Fruit fly (Drosophila melanogaster) whole organism, embryonic: ENCODE data around the gene Atg12.

Experiments
- Bdp1 ChIP-seq: fragments of 200-800 bp; sonication (Bioruptor generic); optimal IDR thresholded peaks from 3 replicates; lab custom pipeline; 2016; ENCODE audit warnings: missing biosample characterization, missing genetic modification characterization
- CG10209 ChIP-seq: fragments of 200-800 bp; sonication (Bioruptor generic); optimal IDR thresholded peaks from 3 replicates; lab custom pipeline; 2017; ENCODE audit warnings: missing biosample characterization, mild to moderate bottlenecking, missing genetic modification characterization, missing genetic modification reagents
- CG10959 ChIP-seq: fragments of 200-800 bp; sonication (Bioruptor generic); IDR thresholded peaks from 2 replicates; pipeline ENCODE4 v1.3.6; 2022; ENCODE audit warnings: missing biosample characterization, missing genetic modification characterization
- CG12236 ChIP-seq: fragments of 200-800 bp; sonication (Bioruptor generic); optimal IDR thresholded peaks from 2 replicates; lab custom pipeline; 2016; ENCODE audit warnings: missing biosample characterization, missing genetic modification characterization
- CG15269 ChIP-seq: fragments of 200-800 bp; sonication (Bioruptor generic); optimal IDR thresholded peaks from 2 replicates; lab custom pipeline; 2018; ENCODE audit warnings: missing biosample characterization, mild to moderate bottlenecking, missing genetic modification characterization, moderate library complexity
- CG17359 ChIP-seq: fragments of 200-800 bp; sonication (Bioruptor generic); optimal IDR thresholded peaks from 3 replicates; lab custom pipeline; 2018; ENCODE audit warnings: missing biosample characterization, mild to moderate bottlenecking, missing genetic modification characterization, moderate library complexity
- CG17568 ChIP-seq: fragments of 200-800 bp; sonication (Bioruptor generic); optimal IDR thresholded peaks from 2 replicates; lab custom pipeline; 2018; ENCODE audit warnings: missing biosample characterization, mild to moderate bottlenecking, missing genetic modification characterization, moderate library complexity
- CG17612 ChIP-seq: fragments of 200-800 bp; sonication (Bioruptor generic); IDR thresholded peaks from 2 replicates; pipeline ENCODE4 v1.3.6; 2022; ENCODE audit warnings: missing biosample characterization, missing genetic modification characterization
- CG1832 ChIP-seq: fragments of 200-800 bp; sonication (Bioruptor generic); optimal IDR thresholded peaks from 2 replicates; lab custom pipeline; 2017; ENCODE audit warnings: missing biosample characterization, mild to moderate bottlenecking, missing genetic modification characterization, inconsistent platforms
- CG18599 ChIP-seq: fragments of 200-800 bp; sonication (Bioruptor generic); optimal IDR thresholded peaks from 3 replicates; lab custom pipeline; 2017; ENCODE audit warnings: missing biosample characterization, missing genetic modification characterization, mild to moderate bottlenecking, moderate library complexity, missing genetic modification reagents
- CG3065 ChIP-seq: fragments of 200-800 bp; sonication (Bioruptor generic); optimal IDR thresholded peaks from 2 replicates; lab custom pipeline; 2016; ENCODE audit warnings: missing biosample characterization, missing genetic modification characterization
- CG33213 ChIP-seq: fragments of 200-800 bp; sonication (Bioruptor generic); optimal IDR thresholded peaks from 3 replicates; lab custom pipeline; 2016; ENCODE audit warnings: missing biosample characterization, missing genetic modification characterization
- CG4328 ChIP-seq: fragments of 200-800 bp; sonication (Bioruptor generic); optimal IDR thresholded peaks from 3 replicates; lab custom pipeline; 2017; ENCODE audit warnings: missing biosample characterization, missing genetic modification reagents, missing genetic modification characterization
- CG4707 ChIP-seq: fragments of 200-800 bp; sonication (Bioruptor generic); optimal IDR thresholded peaks from 2 replicates; lab custom pipeline; 2018; ENCODE audit warnings: missing biosample characterization, mild to moderate bottlenecking, missing genetic modification characterization, moderate library complexity
- CG5180 ChIP-seq: fragments of 200-800 bp; sonication (Bioruptor generic); optimal IDR thresholded peaks from 3 replicates; lab custom pipeline; 2017; ENCODE audit warnings: missing biosample characterization, missing genetic modification characterization, mild to moderate bottlenecking, moderate library complexity, missing genetic modification reagents
- CG6272 ChIP-seq: fragments of 200-800 bp; sonication (Bioruptor generic); IDR thresholded peaks from 2 replicates; pipeline ENCODE4 v1.3.6; 2022; ENCODE audit warnings: missing biosample characterization, missing genetic modification characterization
- CG7963 ChIP-seq: fragments of 200-800 bp; sonication (Bioruptor generic); IDR thresholded peaks from 3 replicates; pipeline ENCODE4 v1.3.6; 2022; ENCODE audit warnings: missing biosample characterization, missing genetic modification characterization; ENCODE audit not compliant: partially characterized antibody
- CG8281 ChIP-seq: fragments of 200-800 bp; sonication (Bioruptor generic); optimal IDR thresholded peaks from 2 replicates; lab custom pipeline; 2018; ENCODE audit warnings: missing biosample characterization, mild to moderate bottlenecking, missing genetic modification characterization, moderate library complexity
- CG9437 ChIP-seq: fragments of 200-800 bp; sonication (Bioruptor generic); optimal IDR thresholded peaks from 2 replicates; lab custom pipeline; 2018; ENCODE audit warnings: missing biosample characterization, mild to moderate bottlenecking, missing genetic modification characterization
- CG9797 ChIP-seq: fragments of 200-800 bp; sonication (Bioruptor generic); optimal IDR thresholded peaks from 3 replicates; lab custom pipeline; 2018; ENCODE audit warnings: missing biosample characterization, mild to moderate bottlenecking, missing genetic modification characterization
- Camta ChIP-seq: fragments of 200-800 bp; sonication (Bioruptor generic); optimal IDR thresholded peaks from 2 replicates; lab custom pipeline; 2016; ENCODE audit warnings: missing biosample characterization, missing genetic modification characterization
- Dip3 ChIP-seq: fragments of 200-800 bp; sonication (Bioruptor generic); optimal IDR thresholded peaks from 3 replicates; lab custom pipeline; 2016; ENCODE audit warnings: missing biosample characterization, missing genetic modification characterization
- Ets97D ChIP-seq: fragments of 200-800 bp; sonication (Bioruptor generic); optimal IDR thresholded peaks from 3 replicates; lab custom pipeline; 2016; ENCODE audit warnings: missing biosample characterization, missing genetic modification characterization
- Fer3 ChIP-seq: fragments of 200-800 bp; sonication (Bioruptor generic); optimal IDR thresholded peaks from 2 replicates; lab custom pipeline; 2018; ENCODE audit warnings: missing biosample characterization, mild to moderate bottlenecking, missing genetic modification characterization, moderate library complexity
- HLH54F ChIP-seq: fragments of 200-800 bp; sonication (Bioruptor generic); optimal IDR thresholded peaks from 3 replicates; lab custom pipeline; 2016; ENCODE audit warnings: missing biosample characterization, missing genetic modification characterization
- Hr78 ChIP-seq, 2 experiments: fragments of 200-800 bp in 1 of 2; fragments of >200 bp in 1 of 2; sonication (Bioruptor generic) in 1 of 2; optimal IDR thresholded peaks; 2 replicates each; lab custom pipeline; 2017 to 2019; ENCODE audit warnings: missing biosample characterization in 2 of 2, missing genetic modification characterization in 2 of 2, mild to moderate bottlenecking in 1 of 2, moderate library complexity in 1 of 2
- Jarid2 ChIP-seq: fragments of 200-800 bp; sonication (Bioruptor generic); optimal IDR thresholded peaks from 3 replicates; lab custom pipeline; 2017; ENCODE audit warnings: mild to moderate bottlenecking, missing biosample characterization, missing genetic modification reagents, missing genetic modification characterization
- Kr ChIP-seq: fragments of 200-800 bp; sonication (Bioruptor generic); optimal IDR thresholded peaks from 2 replicates; lab custom pipeline; 2017; ENCODE audit warnings: missing biosample characterization, mild to moderate bottlenecking, missing genetic modification characterization
- Lpt ChIP-seq: fragments of >200 bp; optimal IDR thresholded peaks from 2 replicates; lab custom pipeline; 2018; ENCODE audit warnings: missing biosample characterization, missing genetic modification characterization
- Mrtf ChIP-seq: fragments of 200-800 bp; sonication (Bioruptor generic); IDR thresholded peaks from 3 replicates; pipeline ENCODE4 v1.3.6; 2022; ENCODE audit warnings: missing biosample characterization, missing genetic modification characterization
- Six4 ChIP-seq: fragments of 200-800 bp; sonication (Bioruptor generic); optimal IDR thresholded peaks from 2 replicates; lab custom pipeline; 2016; ENCODE audit warnings: missing biosample characterization, missing genetic modification characterization
- Taf1 ChIP-seq: fragments of 200-800 bp; sonication (Bioruptor generic); IDR thresholded peaks from 2 replicates; pipeline ENCODE4 v1.3.6; 2022; ENCODE audit warnings: missing biosample characterization, missing genetic modification characterization
- Vsx1 ChIP-seq: fragments of 200-800 bp; sonication (Bioruptor generic); optimal IDR thresholded peaks from 2 replicates; lab custom pipeline; 2017; ENCODE audit warnings: missing biosample characterization, mild to moderate bottlenecking, missing genetic modification characterization, missing genetic modification reagents
- Xrp1 ChIP-seq: fragments of 200-800 bp; sonication (Bioruptor generic); IDR thresholded peaks from 2 replicates; pipeline ENCODE4 v1.3.6; 2022; ENCODE audit warnings: missing biosample characterization, missing genetic modification characterization
- amos ChIP-seq: fragments of 200-800 bp; sonication (Bioruptor generic); IDR thresholded peaks from 2 replicates; pipeline ENCODE4 v1.3.6; 2022; ENCODE audit warnings: missing biosample characterization, missing genetic modification characterization; ENCODE audit not compliant: partially characterized antibody
- crol ChIP-seq: fragments of 200-800 bp; sonication (Bioruptor generic); IDR thresholded peaks from 2 replicates; pipeline ENCODE4 v1.3.6; 2022; ENCODE audit warnings: missing biosample characterization, missing genetic modification characterization
- her ChIP-seq: fragments of 200-800 bp; sonication (Bioruptor generic); optimal IDR thresholded peaks from 2 replicates; lab custom pipeline; 2016; ENCODE audit warnings: missing biosample characterization, missing genetic modification characterization
- jumu ChIP-seq: fragments of 200-800 bp; sonication (Bioruptor generic); optimal IDR thresholded peaks from 3 replicates; lab custom pipeline; 2016; ENCODE audit warnings: missing biosample characterization, missing genetic modification characterization
- lmd ChIP-seq: fragments of 200-800 bp; sonication (Bioruptor generic); IDR thresholded peaks from 2 replicates; pipeline ENCODE4 v1.3.6; 2022; ENCODE audit warnings: missing biosample characterization, missing genetic modification characterization
- luna ChIP-seq: fragments of 200-800 bp; sonication (Bioruptor generic); optimal IDR thresholded peaks from 2 replicates; lab custom pipeline; 2016; ENCODE audit warnings: missing biosample characterization, missing genetic modification characterization
- nau ChIP-seq: fragments of 200-800 bp; sonication (Bioruptor generic); optimal IDR thresholded peaks from 3 replicates; lab custom pipeline; 2017; ENCODE audit warnings: missing biosample characterization, mild to moderate bottlenecking, missing genetic modification characterization, missing genetic modification reagents
- prd ChIP-seq, 3 experiments: fragments of >200 bp in 2 of 3; fragments of 200-800 bp in 1 of 3; sonication (Bioruptor generic) in 1 of 3; optimal IDR thresholded peaks in 2 of 3; IDR thresholded peaks in 1 of 3; 2 replicates in 2 of 3; 3 replicates in 1 of 3; pipeline versions ENCODE4 v1.3.6 to Lab custom; 2017 to 2022; ENCODE audit warnings: missing biosample characterization in 1 of 3, missing genetic modification characterization in 1 of 3
- pzg ChIP-seq: fragments of 200-800 bp; sonication (Bioruptor generic); optimal IDR thresholded peaks from 3 replicates; lab custom pipeline; 2018; ENCODE audit warnings: missing biosample characterization, mild to moderate bottlenecking, missing genetic modification characterization, moderate library complexity
- row ChIP-seq: fragments of 200-800 bp; sonication (Bioruptor generic); IDR thresholded peaks from 3 replicates; pipeline ENCODE4 v1.3.6; 2022; ENCODE audit warnings: missing biosample characterization, missing genetic modification characterization
- schlank ChIP-seq: fragments of 200-800 bp; sonication (Bioruptor generic); optimal IDR thresholded peaks from 2 replicates; lab custom pipeline; 2018; ENCODE audit warnings: missing biosample characterization, mild to moderate bottlenecking, missing genetic modification characterization
- unc-4 ChIP-seq: fragments of 200-800 bp; sonication (Bioruptor generic); IDR thresholded peaks from 2 replicates; pipeline ENCODE4 v1.3.6; 2022; ENCODE audit warnings: missing biosample characterization, missing genetic modification characterization; ENCODE audit not compliant: partially characterized antibody
- vnd ChIP-seq: fragments of 200-800 bp; sonication (Bioruptor generic); IDR thresholded peaks from 3 replicates; pipeline ENCODE4 v1.3.6; 2022; ENCODE audit warnings: missing biosample characterization, missing genetic modification characterization; ENCODE audit not compliant: partially characterized antibody

Gene Atg12

dm6 chr3L:12138113-12138899, 1.5 kb downstream of the Atg12 start, which contains the start of the genes ND-SGDH and RhoGAP68F (continued):
- TF ChIP-seq CG6272 (GFP tag; lab: Robert Waterston, UW) (peak; percentile 83; the same call in 1 of the 2 replicates), jumu (GFP tag; lab: Kevin White, UChicago) (peak; percentile 67), HLH54F (GFP tag; lab: Kevin White, UChicago) (peak; percentile 71), Six4 (GFP tag; lab: Kevin White, UChicago) (peak; percentile 40), CG4707 (GFP tag; lab: Kevin White, UChicago) (no peak), Lpt (GFP tag; lab: Kevin White, UChicago) (no peak), CG4328 (GFP tag; lab: Kevin White, UChicago) (peak; percentile 61), lmd (GFP tag; lab: Robert Waterston, UW) (peak; percentile 77), Dip3 (GFP tag; lab: Kevin White, UChicago) (peak; percentile 82), CG17612 (GFP tag; lab: Robert Waterston, UW) (no peak), Kr (GFP tag; lab: Kevin White, UChicago) (no peak), Taf1 (GFP tag; lab: Robert Waterston, UW) (peak; percentile 29; the same call in 1 of the 2 replicates), CG1832 (GFP tag; lab: Kevin White, UChicago) (no peak), CG15269 (tag; lab: Kevin White, UChicago) (peak; percentile 74), her (GFP tag; lab: Kevin White, UChicago) (no peak), amos (GFP tag; lab: Robert Waterston, UW) (peak; percentile 84), Fer3 (tag; lab: Kevin White, UChicago) (peak; percentile 67), row (peak; percentile 94), unc-4 (GFP tag; lab: Robert Waterston, UW) (peak; percentile 91), prd (optimal IDR thresholded peaks at IDR 0.05; lab: Kevin White, UChicago) (no peak), prd (GFP tag; IDR thresholded peaks at IDR 0.05; lab: Robert Waterston, UW) (peak; percentile 80; the same call in 2 of the 3 replicates), CG33213 (peak; percentile 61), crol (GFP tag; lab: Robert Waterston, UW) (no peak), CG9437 (GFP tag; lab: Kevin White, UChicago) (peak; percentile 65), pzg (GFP tag; lab: Kevin White, UChicago) (peak; percentile 57), Xrp1 (GFP tag; lab: Robert Waterston, UW) (peak; percentile 58; the same call in 1 of the 2 replicates), Jarid2 (no peak), CG12236 (GFP tag; lab: Kevin White, UChicago) (no peak), Hr78 (GFP tag; optimal IDR thresholded peaks at IDR 0.05; lab: Kevin White, UChicago) (no peak), Bdp1 (peak; percentile 7), CG17359 (tag; lab: Kevin White, UChicago) (peak; percentile 68), CG10959 (GFP tag; lab: Robert Waterston, UW) (peak; percentile 55; the same call in 1 of the 2 replicates), CG5180 (GFP tag; lab: Kevin White, UChicago) (no peak), Ets97D (GFP tag; lab: Kevin White, UChicago) (peak; percentile 53), nau (GFP tag; lab: Kevin White, UChicago) (no peak), CG3065 (GFP tag; lab: Kevin White, UChicago) (peak; percentile 52), vnd (GFP tag; lab: Robert Waterston, UW) (peak; percentile 99), CG7963 (GFP tag; lab: Robert Waterston, UW) (peak; percentile 70), CG9797 (peak; percentile 76), CG17568 (no peak), Vsx1 (peak; percentile 62), CG8281 (peak; percentile 2), Camta (GFP tag; lab: Kevin White, UChicago) (peak; percentile 65), CG18599 (GFP tag; lab: Kevin White, UChicago) (peak; percentile 76), luna (peak; percentile 25), Mrtf (peak; percentile 67; the same call in 1 of the 3 replicates), CG10209 (GFP tag; lab: Kevin White, UChicago) (peak; percentile 56), schlank (tag; lab: Kevin White, UChicago) (no peak)
